Fruit fly (Drosophila melanogaster): ENCODE measurements around the gene usp.

- TF ChIP-seq ey (GFP tag; optimal IDR thresholded peaks at IDR 0.05), result no peak
- no peak for TF ChIP-seq dsf (GFP tag; optimal IDR thresholded peaks at IDR 0.05; ENCODE audit: borderline replicate concordance)
These were observed 50.3 kb downstream of the usp start for dm6 chrX:1991843-1992242.
